Fruit fly (Drosophila melanogaster) whole organism, embryonic: Measurements from ENCODE around the gene thoc7.

Experiments used
- Ada2b ChIP-seq: fragments of 200-800 bp; sonication (Bioruptor generic); IDR thresholded peaks from 2 replicates; pipeline ENCODE4 v1.3.6; 2022; ENCODE audit warnings: missing biosample characterization, missing genetic modification characterization
- B-H2 ChIP-seq: fragments of 200-800 bp; sonication (Bioruptor generic); optimal IDR thresholded peaks from 2 replicates; lab custom pipeline; 2018; ENCODE audit warnings: missing biosample characterization, mild to moderate bottlenecking, missing genetic modification characterization
- CG10431 ChIP-seq: fragments of 200-800 bp; sonication (Bioruptor generic); optimal IDR thresholded peaks from 3 replicates; lab custom pipeline; 2018; ENCODE audit warnings: missing biosample characterization, mild to moderate bottlenecking, missing genetic modification characterization
- CG10979 ChIP-seq: fragments of 200-800 bp; sonication (Bioruptor generic); optimal IDR thresholded peaks from 2 replicates; lab custom pipeline; 2018; ENCODE audit warnings: missing biosample characterization, mild to moderate bottlenecking, missing genetic modification characterization, moderate library complexity
- CG13624 ChIP-seq: fragments of 200-800 bp; sonication (Bioruptor generic); optimal IDR thresholded peaks from 2 replicates; lab custom pipeline; 2016; ENCODE audit warnings: missing biosample characterization, missing genetic modification characterization
- CG1602 ChIP-seq: fragments of 200-800 bp; sonication (Bioruptor generic); optimal IDR thresholded peaks from 3 replicates; lab custom pipeline; 2016; ENCODE audit warnings: missing biosample characterization, missing genetic modification characterization
- CG17802 ChIP-seq: fragments of 200-800 bp; sonication (Bioruptor generic); optimal IDR thresholded peaks from 2 replicates; lab custom pipeline; 2018; ENCODE audit warnings: missing biosample characterization, mild to moderate bottlenecking, missing genetic modification characterization, moderate library complexity
- CG2712 ChIP-seq: fragments of 200-800 bp; optimal IDR thresholded peaks from 3 replicates; lab custom pipeline; 2019; ENCODE audit warnings: missing biosample characterization, mild to moderate bottlenecking, missing genetic modification characterization, moderate library complexity
- CG3065 ChIP-seq: fragments of 200-800 bp; sonication (Bioruptor generic); optimal IDR thresholded peaks from 2 replicates; lab custom pipeline; 2016; ENCODE audit warnings: missing biosample characterization, missing genetic modification characterization
- CG32532 ChIP-seq: fragments of 200-800 bp; sonication (Bioruptor generic); IDR thresholded peaks from 2 replicates; pipeline ENCODE4 v1.3.6; 2022; ENCODE audit warnings: missing biosample characterization, missing genetic modification characterization
- CG34376 ChIP-seq: fragments of 200-800 bp; sonication (Bioruptor generic); optimal IDR thresholded peaks from 2 replicates; lab custom pipeline; 2018; ENCODE audit warnings: missing biosample characterization, mild to moderate bottlenecking, missing genetic modification characterization
- CG3995 ChIP-seq: fragments of 200-800 bp; sonication (Bioruptor generic); optimal IDR thresholded peaks from 3 replicates; lab custom pipeline; 2016; ENCODE audit warnings: missing biosample characterization, missing genetic modification characterization
- CG4854 ChIP-seq: fragments of 200-800 bp; sonication (Bioruptor generic); optimal IDR thresholded peaks from 2 replicates; lab custom pipeline; 2016; ENCODE audit warnings: missing biosample characterization, missing genetic modification characterization, inconsistent platforms
- CG5953 ChIP-seq: fragments of 200-800 bp; sonication (Bioruptor generic); IDR thresholded peaks from 2 replicates; pipeline ENCODE4 v1.3.6; 2022; ENCODE audit warnings: missing biosample characterization, missing genetic modification characterization
- CG6765 ChIP-seq: fragments of 200-800 bp; sonication (Bioruptor generic); optimal IDR thresholded peaks from 3 replicates; lab custom pipeline; 2017; ENCODE audit warnings: missing biosample characterization, mild to moderate bottlenecking, missing genetic modification characterization
- CG8765 ChIP-seq: fragments of 200-800 bp; sonication (Bioruptor generic); IDR thresholded peaks from 2 replicates; pipeline ENCODE4 v1.3.6; 2022; ENCODE audit warnings: missing biosample characterization, missing genetic modification characterization
- CTCF ChIP-seq: fragments of 200-800 bp; sonication (Bioruptor generic); optimal IDR thresholded peaks from 2 replicates; lab custom pipeline; 2017; ENCODE audit warnings: missing biosample characterization, mild to moderate bottlenecking, missing genetic modification characterization, moderate library complexity
- Deaf1 ChIP-seq: fragments of 200-800 bp; optimal IDR thresholded peaks from 3 replicates; lab custom pipeline; 2019; ENCODE audit warnings: missing biosample characterization, mild to moderate bottlenecking, missing genetic modification characterization, moderate library complexity
- HLH4C ChIP-seq: fragments of 200-800 bp; sonication (Bioruptor generic); IDR thresholded peaks from 3 replicates; pipeline ENCODE4 v1.3.6; 2022; ENCODE audit warnings: missing biosample characterization, missing genetic modification characterization; ENCODE audit not compliant: partially characterized antibody
- Hand ChIP-seq: fragments of 200-800 bp; sonication (Bioruptor generic); optimal IDR thresholded peaks from 2 replicates; lab custom pipeline; 2017; ENCODE audit warnings: mild to moderate bottlenecking, missing biosample characterization, missing genetic modification reagents, missing genetic modification characterization
- Hey ChIP-seq: fragments of 200-800 bp; sonication (Bioruptor generic); optimal IDR thresholded peaks from 3 replicates; lab custom pipeline; 2018; ENCODE audit warnings: missing biosample characterization, mild to moderate bottlenecking, missing genetic modification characterization
- HmgZ ChIP-seq: fragments of 200-800 bp; sonication (Bioruptor generic); optimal IDR thresholded peaks from 2 replicates; lab custom pipeline; 2018; ENCODE audit warnings: missing biosample characterization, mild to moderate bottlenecking, missing genetic modification characterization
- Hr3 ChIP-seq: fragments of 200-800 bp; sonication (Bioruptor generic); optimal IDR thresholded peaks from 3 replicates; lab custom pipeline; 2016; ENCODE audit warnings: missing biosample characterization, missing genetic modification characterization
- Hsf ChIP-seq: fragments of 200-800 bp; sonication (Bioruptor generic); optimal IDR thresholded peaks from 3 replicates; lab custom pipeline; 2016; ENCODE audit warnings: missing biosample characterization, missing genetic modification characterization
- MBD-R2 ChIP-seq: fragments of 200-800 bp; sonication (Bioruptor generic); IDR thresholded peaks from 2 replicates; pipeline ENCODE4 v1.3.6; 2022; ENCODE audit warnings: missing biosample characterization, missing genetic modification characterization
- Meics ChIP-seq: fragments of 200-800 bp; sonication (Bioruptor generic); optimal IDR thresholded peaks from 2 replicates; lab custom pipeline; 2017; ENCODE audit warnings: missing biosample characterization, mild to moderate bottlenecking, missing genetic modification characterization
- Myb ChIP-seq: fragments of 200-800 bp; sonication (Bioruptor generic); optimal IDR thresholded peaks from 2 replicates; lab custom pipeline; 2016; ENCODE audit warnings: missing biosample characterization, missing genetic modification characterization
- Nf-YA ChIP-seq: fragments of 200-800 bp; sonication (Bioruptor generic); IDR thresholded peaks from 2 replicates; pipeline ENCODE4 v1.3.6; 2022; ENCODE audit warnings: missing biosample characterization, missing genetic modification characterization
- Nf-YB ChIP-seq: fragments of 200-800 bp; sonication (Bioruptor generic); optimal IDR thresholded peaks from 3 replicates; lab custom pipeline; 2019; ENCODE audit warnings: missing biosample characterization, mild to moderate bottlenecking, missing genetic modification characterization, moderate library complexity
- Opbp ChIP-seq: fragments of 200-800 bp; sonication (Bioruptor generic); IDR thresholded peaks from 3 replicates; pipeline ENCODE4 v1.3.6; 2022; ENCODE audit warnings: missing biosample characterization, missing genetic modification characterization; ENCODE audit not compliant: partially characterized antibody
- YL-1 ChIP-seq: fragments of 200-800 bp; sonication (Bioruptor generic); optimal IDR thresholded peaks from 3 replicates; lab custom pipeline; 2017; ENCODE audit warnings: missing biosample characterization, mild to moderate bottlenecking, missing genetic modification characterization
- ab ChIP-seq: fragments of 200-800 bp; sonication (Bioruptor generic); optimal IDR thresholded peaks from 2 replicates; lab custom pipeline; 2016; ENCODE audit warnings: missing biosample characterization, missing genetic modification characterization
- ase ChIP-seq: fragments of 200-800 bp; sonication (Bioruptor generic); IDR thresholded peaks from 3 replicates; pipeline ENCODE4 v1.3.6; 2022; ENCODE audit warnings: missing biosample characterization, missing genetic modification characterization
- bsh ChIP-seq, 2 experiments: fragments of 200-800 bp; sonication (Bioruptor generic); optimal IDR thresholded peaks; 2 replicates each; lab custom pipeline; 2017 to 2018; ENCODE audit warnings: mild to moderate bottlenecking in 2 of 2, missing biosample characterization in 2 of 2, missing genetic modification characterization in 2 of 2, moderate library complexity in 1 of 2
- cg ChIP-seq: fragments of 200-800 bp; sonication (Bioruptor generic); optimal IDR thresholded peaks from 3 replicates; lab custom pipeline; 2019; ENCODE audit warnings: missing biosample characterization, mild to moderate bottlenecking, missing genetic modification characterization, moderate library complexity
- cwo ChIP-seq: fragments of 200-800 bp; sonication (Bioruptor generic); optimal IDR thresholded peaks from 3 replicates; lab custom pipeline; 2017; ENCODE audit warnings: missing biosample characterization, missing genetic modification characterization, mild to moderate bottlenecking, moderate library complexity, missing genetic modification reagents
- en ChIP-seq: fragments of 200-800 bp; sonication (Bioruptor generic); optimal IDR thresholded peaks from 2 replicates; lab custom pipeline; 2016; ENCODE audit warnings: missing biosample characterization, missing genetic modification characterization
- fu2 ChIP-seq: fragments of 200-800 bp; sonication (Bioruptor generic); optimal IDR thresholded peaks from 2 replicates; lab custom pipeline; 2016; ENCODE audit warnings: missing biosample characterization, missing genetic modification characterization
- gcm ChIP-seq: fragments of 200-800 bp; sonication (Bioruptor generic); optimal IDR thresholded peaks from 2 replicates; lab custom pipeline; 2019; ENCODE audit warnings: missing biosample characterization, mild to moderate bottlenecking, missing genetic modification characterization, moderate library complexity
- gfzf ChIP-seq: fragments of 200-800 bp; sonication (Bioruptor generic); optimal IDR thresholded peaks from 2 replicates; lab custom pipeline; 2016; ENCODE audit warnings: missing biosample characterization, mild to moderate bottlenecking, missing genetic modification characterization, moderate library complexity
- gsb ChIP-seq: fragments of 200-800 bp; sonication (Bioruptor generic); IDR thresholded peaks from 2 replicates; pipeline ENCODE4 v1.3.6; 2022; ENCODE audit warnings: missing biosample characterization, missing genetic modification characterization
- gsb-n ChIP-seq: fragments of 200-800 bp; sonication (Bioruptor generic); optimal IDR thresholded peaks from 3 replicates; lab custom pipeline; 2018; ENCODE audit warnings: missing biosample characterization, mild to moderate bottlenecking, missing genetic modification characterization
- hb ChIP-seq: fragments of 200-800 bp; sonication (Bioruptor generic); IDR thresholded peaks from 3 replicates; pipeline ENCODE4 v1.3.6; 2022; ENCODE audit warnings: missing biosample characterization, missing genetic modification characterization; ENCODE audit not compliant: partially characterized antibody
- her ChIP-seq: fragments of 200-800 bp; sonication (Bioruptor generic); optimal IDR thresholded peaks from 2 replicates; lab custom pipeline; 2016; ENCODE audit warnings: missing biosample characterization, missing genetic modification characterization
- lmd ChIP-seq: fragments of 200-800 bp; sonication (Bioruptor generic); IDR thresholded peaks from 2 replicates; pipeline ENCODE4 v1.3.6; 2022; ENCODE audit warnings: missing biosample characterization, missing genetic modification characterization
- pfk ChIP-seq: fragments of 200-800 bp; sonication (Bioruptor generic); optimal IDR thresholded peaks from 2 replicates; lab custom pipeline; 2018; ENCODE audit warnings: missing biosample characterization, mild to moderate bottlenecking, missing genetic modification characterization, moderate library complexity
- ro ChIP-seq: fragments of 200-800 bp; sonication (Bioruptor generic); IDR thresholded peaks from 2 replicates; pipeline ENCODE4 v1.3.6; 2022; ENCODE audit warnings: missing biosample characterization, missing genetic modification characterization
- sens ChIP-seq: fragments of 200-800 bp; sonication (Bioruptor generic); peaks from one replicate; lab custom pipeline; 2016; ENCODE audit warnings: missing biosample characterization, missing genetic modification characterization
- sob ChIP-seq: fragments of 200-800 bp; sonication (Bioruptor generic); IDR thresholded peaks from 2 replicates; pipeline ENCODE4 v1.3.6; 2022; ENCODE audit warnings: missing biosample characterization, missing genetic modification characterization
- ssp ChIP-seq: fragments of 200-800 bp; sonication (Bioruptor generic); IDR thresholded peaks from 2 replicates; pipeline ENCODE4 v1.3.6; 2022; ENCODE audit warnings: missing biosample characterization, missing genetic modification characterization

The thoc7 gene

dm6 chr3L:246644-247199, 34.2 kb upstream of the thoc7 start (continued):
- no peak for TF ChIP-seq Hand (GFP tag; lab: Kevin White, UChicago)
- TF ChIP-seq lmd (GFP tag; lab: Robert Waterston, UW) = peak; percentile 40; the same call in 1 of the 2 replicates
- TF ChIP-seq sens = peak; percentile 79
- TF ChIP-seq MBD-R2 = peak; percentile 55
- TF ChIP-seq ssp (GFP tag; lab: Robert Waterston, UW) = peak; percentile 61
- peak; percentile 37 for TF ChIP-seq CG32532 (GFP tag; lab: Robert Waterston, UW)
- TF ChIP-seq CG3995 (GFP tag; lab: Kevin White, UChicago) = peak; percentile 20
- TF ChIP-seq ab (GFP tag; lab: Kevin White, UChicago) = peak; percentile 48
- peak; percentile 96 for TF ChIP-seq CTCF (GFP tag; lab: Kevin White, UChicago)
- peak; percentile 77 for TF ChIP-seq CG13624 (GFP tag; lab: Kevin White, UChicago)
- peak; percentile 98 for TF ChIP-seq Myb
- TF ChIP-seq Hsf = peak; percentile 49
- TF ChIP-seq bsh (GFP tag; optimal IDR thresholded peaks at IDR 0.05; lab: Kevin White, UChicago) = no peak
- peak; percentile 69 for TF ChIP-seq Opbp
- TF ChIP-seq gsb (GFP tag; lab: Robert Waterston, UW) = peak; percentile 45; the same call in 1 of the 2 replicates
- peak; percentile 26 for TF ChIP-seq her (GFP tag; lab: Kevin White, UChicago)
- TF ChIP-seq CG17802 (tag; lab: Kevin White, UChicago) = peak; percentile 42
- peak; percentile 22; the same call in 1 of the 2 replicates for TF ChIP-seq Ada2b (GFP tag; lab: Robert Waterston, UW)
- no peak for TF ChIP-seq CG10431 (GFP tag; lab: Kevin White, UChicago)
- no peak for TF ChIP-seq Hey (tag; lab: Kevin White, UChicago)
- peak; percentile 24 for TF ChIP-seq CG3065 (GFP tag; lab: Kevin White, UChicago)
- peak; percentile 2 for TF ChIP-seq Hr3 (GFP tag; lab: Kevin White, UChicago)
- TF ChIP-seq pfk (GFP tag; lab: Kevin White, UChicago) = peak; percentile 48
- TF ChIP-seq CG8765 (GFP tag; lab: Robert Waterston, UW) = peak; percentile 30; the same call in 1 of the 2 replicates
- TF ChIP-seq hb = peak; percentile 79
- peak; percentile 87 for TF ChIP-seq HmgZ
- peak; percentile 91 for TF ChIP-seq YL-1 (GFP tag; lab: Kevin White, UChicago)
- TF ChIP-seq Deaf1 (tag; lab: Kevin White, UChicago) = peak; percentile 100
- TF ChIP-seq gfzf (GFP tag; lab: Kevin White, UChicago) = peak; percentile 49
- TF ChIP-seq sob (GFP tag; lab: Robert Waterston, UW) = 0 out of 2 replicates have a peak, but pooled peaks have one; percentile 42
- no peak for TF ChIP-seq gsb-n (tag; lab: Kevin White, UChicago)
- TF ChIP-seq Nf-YB = peak; percentile 98
- TF ChIP-seq HLH4C = peak; percentile 64; the same call in 2 of the 3 replicates
- TF ChIP-seq cg (GFP tag; lab: Kevin White, UChicago) = peak; percentile 85
- peak; percentile 19 for TF ChIP-seq CG10979 (tag; lab: Kevin White, UChicago)
- TF ChIP-seq CG4854 = peak; percentile 49
- TF ChIP-seq CG2712 (tag; lab: Kevin White, UChicago) = peak; percentile 29
- TF ChIP-seq fu2 (GFP tag; lab: Kevin White, UChicago) = peak; percentile 35
- TF ChIP-seq gcm (GFP tag; lab: Kevin White, UChicago) = no peak
- TF ChIP-seq ase = peak; percentile 61; the same call in 1 of the 3 replicates
- TF ChIP-seq en (GFP tag; lab: Kevin White, UChicago) = peak; percentile 36
- no peak for TF ChIP-seq ro (GFP tag; lab: Robert Waterston, UW)
- TF ChIP-seq cwo (GFP tag; lab: Kevin White, UChicago) = no peak
- TF ChIP-seq B-H2 = peak; percentile 70
- no peak for TF ChIP-seq CG6765 (GFP tag; lab: Kevin White, UChicago)
- peak; percentile 54; the same call in 1 of the 2 replicates for TF ChIP-seq CG5953
- TF ChIP-seq CG34376 (GFP tag; lab: Kevin White, UChicago) = peak; percentile 52
- TF ChIP-seq Nf-YA = peak; percentile 87
- TF ChIP-seq CG1602 (GFP tag; lab: Kevin White, UChicago) = peak; percentile 34
- no peak for TF ChIP-seq Meics
